Worm (Caenorhabditis elegans) whole organism, L3 larva: ENCODE measurements around the gene skp-1.

Experiments
- ZK546.5 ChIP-seq: sonication (generic microtip); optimal IDR thresholded peaks from 2 replicates; lab custom pipeline; 2017; ENCODE audit warnings: missing biosample characterization, missing genetic modification characterization
- ama-1 ChIP-seq: fragments of 150-350 bp; optimal IDR thresholded peaks from 2 replicates; lab custom pipeline; 2018
- ceh-16 ChIP-seq: sonication (generic microtip); optimal IDR thresholded peaks from 2 replicates; lab custom pipeline; 2017; ENCODE audit warnings: missing biosample characterization, missing genetic modification characterization
- daf-12 ChIP-seq: fragments of 150-350 bp; optimal IDR thresholded peaks from 2 replicates; lab custom pipeline; 2014; ENCODE audit warnings: missing biosample characterization, missing genetic modification reagents, missing genetic modification characterization
- elt-2 ChIP-seq: sonication (generic microtip); optimal IDR thresholded peaks from 2 replicates; lab custom pipeline; 2016; ENCODE audit warnings: missing genetic modification reagents, mild to moderate bottlenecking, missing genetic modification characterization, missing compliant biosample characterization
- nhr-11 ChIP-seq: fragments of 150-350 bp; optimal IDR thresholded peaks from 2 replicates; lab custom pipeline; 2014; ENCODE audit warnings: missing biosample characterization, missing genetic modification characterization
- nhr-12 ChIP-seq: fragments of 150-350 bp; optimal IDR thresholded peaks from 2 replicates; lab custom pipeline; 2014; ENCODE audit warnings: missing biosample characterization, missing genetic modification characterization
- nhr-237 ChIP-seq: fragments of 150-350 bp; optimal IDR thresholded peaks from 2 replicates; lab custom pipeline; 2014; ENCODE audit warnings: missing biosample characterization, missing genetic modification characterization
- nhr-25 ChIP-seq: sonication (generic microtip); optimal IDR thresholded peaks from 2 replicates; lab custom pipeline; 2017; ENCODE audit warnings: missing biosample characterization, missing genetic modification characterization
- nhr-77 ChIP-seq: fragments of 150-350 bp; optimal IDR thresholded peaks from 2 replicates; lab custom pipeline; 2014; ENCODE audit warnings: missing biosample characterization, missing genetic modification characterization
- sea-2 ChIP-seq: fragments of 150-350 bp; sonication (generic microtip); optimal IDR thresholded peaks from 4 replicates; lab custom pipeline; 2014; ENCODE audit warnings: missing biosample characterization, missing genetic modification reagents, missing genetic modification characterization
- skn-1 ChIP-seq: fragments of 150-350 bp; optimal IDR thresholded peaks from 2 replicates; lab custom pipeline; 2014; ENCODE audit warnings: missing biosample characterization, missing genetic modification characterization
- snpc-4 ChIP-seq: fragments of 150-350 bp; optimal IDR thresholded peaks from 2 replicates; lab custom pipeline; 2014; ENCODE audit warnings: missing biosample characterization, missing genetic modification characterization
- ztf-4 ChIP-seq: fragments of 150-350 bp; optimal IDR thresholded peaks from 2 replicates; lab custom pipeline; 2014; ENCODE audit warnings: missing biosample characterization, missing genetic modification characterization

DNA sequence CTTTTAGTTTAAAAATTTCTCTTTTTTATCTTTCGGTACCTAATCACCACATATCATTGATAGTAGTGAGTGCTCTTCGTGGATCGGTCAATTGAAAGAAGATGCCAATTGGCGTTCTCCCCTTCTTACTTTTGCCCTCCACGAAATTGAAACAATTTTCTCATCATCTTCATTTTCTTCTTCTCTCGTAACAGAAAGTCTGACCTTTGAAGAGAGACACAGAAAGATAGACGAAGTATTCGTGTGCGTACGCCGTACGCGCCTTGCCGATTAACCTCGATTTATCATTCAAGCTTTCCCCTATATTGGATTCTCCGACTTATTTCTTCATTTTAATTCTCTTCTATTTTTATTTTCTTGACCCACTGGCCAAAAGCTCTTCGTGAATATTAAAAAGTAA is 32.2 kb downstream of the skp-1 start:
- no peak for TF ChIP-seq skn-1 (tag; lab: Kevin White, UChicago)
- TF ChIP-seq nhr-12: no peak
- no peak for TF ChIP-seq snpc-4 (tag; lab: Kevin White, UChicago)
- peak; percentile 22 for TF ChIP-seq nhr-25
- no peak for TF ChIP-seq ama-1
- no peak for TF ChIP-seq ceh-16 (tag; lab: Kevin White, UChicago)
- no peak for TF ChIP-seq daf-12
- no peak for TF ChIP-seq nhr-77 (tag; lab: Kevin White, UChicago)
- TF ChIP-seq nhr-237: no peak
- TF ChIP-seq ztf-4 (tag; lab: Kevin White, UChicago): no peak
- TF ChIP-seq elt-2 (tag; lab: Kevin White, UChicago): no peak
- no peak for TF ChIP-seq sea-2 (GFP tag; lab: Kevin White, UChicago)
- TF ChIP-seq ZK546.5 (tag; lab: Kevin White, UChicago): no peak
- TF ChIP-seq nhr-11 (tag; lab: Kevin White, UChicago): no peak
